Worm (Caenorhabditis elegans) whole organism, mixed stage, embryonic: ENCODE results near the gene hap-1.

Experiments used
- M03D4.4 ChIP-seq: sonication (generic microtip); optimal IDR thresholded peaks from 2 replicates; lab custom pipeline; 2017; ENCODE audit warnings: mild to moderate bottlenecking, missing genetic modification characterization, missing compliant biosample characterization
- bed-3 ChIP-seq: fragments of 200-800 bp; sonication (Bioruptor generic); optimal IDR thresholded peaks from 3 replicates; lab custom pipeline; 2018; ENCODE audit warnings: mild to moderate bottlenecking, missing genetic modification characterization, moderate library complexity, missing compliant biosample characterization
- blmp-1 ChIP-seq: fragments of 150-350 bp; optimal IDR thresholded peaks from 2 replicates; lab custom pipeline; 2014; ENCODE audit warnings: missing biosample characterization, missing genetic modification characterization
- ceh-39 ChIP-seq: fragments of 150-350 bp; optimal IDR thresholded peaks from 2 replicates; lab custom pipeline; 2014; ENCODE audit warnings: missing biosample characterization, missing genetic modification characterization
- ceh-43 ChIP-seq: fragments of 200-800 bp; sonication (Bioruptor generic); optimal IDR thresholded peaks from 2 replicates; lab custom pipeline; 2018; ENCODE audit warnings: mild to moderate bottlenecking, missing genetic modification characterization, moderate library complexity, missing compliant biosample characterization
- ceh-83 ChIP-seq: fragments of 200-800 bp; sonication (Bioruptor generic); optimal IDR thresholded peaks from 2 replicates; lab custom pipeline; 2018; ENCODE audit warnings: mild to moderate bottlenecking, missing genetic modification characterization, missing compliant biosample characterization
- ces-1 ChIP-seq: fragments of 150-350 bp; optimal IDR thresholded peaks from 2 replicates; lab custom pipeline; 2014; ENCODE audit warnings: missing biosample characterization, missing genetic modification reagents, missing genetic modification characterization
- cnd-1 ChIP-seq: fragments of 200-800 bp; sonication (Bioruptor generic); optimal IDR thresholded peaks from 2 replicates; lab custom pipeline; 2018; ENCODE audit warnings: mild to moderate bottlenecking, missing genetic modification characterization, missing compliant biosample characterization
- elt-1 ChIP-seq: sonication (generic microtip); optimal IDR thresholded peaks from 2 replicates; lab custom pipeline; 2017; ENCODE audit warnings: missing genetic modification characterization, mild to moderate bottlenecking, missing compliant biosample characterization, antibody characterized with exemption, moderate library complexity, borderline replicate concordance; ENCODE audit not compliant: insufficient read depth
- elt-3 ChIP-seq: fragments of 150-350 bp; optimal IDR thresholded peaks from 2 replicates; lab custom pipeline; 2014; ENCODE audit warnings: missing biosample characterization, missing genetic modification characterization
- flh-1 ChIP-seq: fragments of 200-800 bp; sonication (Bioruptor generic); optimal IDR thresholded peaks from 2 replicates; lab custom pipeline; 2018; ENCODE audit warnings: mild to moderate bottlenecking, missing genetic modification characterization, moderate library complexity, missing compliant biosample characterization
- ham-2 ChIP-seq: fragments of 200-800 bp; sonication (Bioruptor generic); optimal IDR thresholded peaks from 2 replicates; lab custom pipeline; 2018; ENCODE audit warnings: mild to moderate bottlenecking, missing genetic modification characterization, missing compliant biosample characterization
- hlh-1 ChIP-seq: fragments of 150-350 bp; optimal IDR thresholded peaks from 2 replicates; lab custom pipeline; 2014; ENCODE audit warnings: missing biosample characterization, missing genetic modification reagents, missing genetic modification characterization
- lin-13 ChIP-seq: fragments of 150-350 bp; optimal IDR thresholded peaks from 2 replicates; lab custom pipeline; 2014; ENCODE audit warnings: missing biosample characterization, missing genetic modification characterization
- lin-32 ChIP-seq: fragments of 200-800 bp; sonication (Bioruptor generic); optimal IDR thresholded peaks from 2 replicates; lab custom pipeline; 2018; ENCODE audit warnings: mild to moderate bottlenecking, missing genetic modification characterization, missing compliant biosample characterization
- lsy-2 ChIP-seq: fragments of 150-350 bp; optimal IDR thresholded peaks from 2 replicates; lab custom pipeline; 2014; ENCODE audit warnings: missing biosample characterization, missing genetic modification characterization
- mab-5 ChIP-seq: fragments of 150-350 bp; optimal IDR thresholded peaks from 2 replicates; lab custom pipeline; 2014; ENCODE audit warnings: missing biosample characterization, missing genetic modification characterization
- mep-1 ChIP-seq: fragments of 150-350 bp; optimal IDR thresholded peaks from 2 replicates; lab custom pipeline; 2017; ENCODE audit warnings: missing biosample characterization, missing genetic modification reagents, missing genetic modification characterization, inconsistent platforms
- mls-2 ChIP-seq: sonication (generic microtip); optimal IDR thresholded peaks from 2 replicates; lab custom pipeline; 2016; ENCODE audit warnings: mild to moderate bottlenecking, missing genetic modification characterization, moderate library complexity, missing compliant biosample characterization
- nhr-12 ChIP-seq: fragments of 150-350 bp; optimal IDR thresholded peaks from 2 replicates; lab custom pipeline; 2014; ENCODE audit warnings: missing biosample characterization, missing genetic modification characterization
- nhr-2 ChIP-seq: fragments of 150-350 bp; optimal IDR thresholded peaks from 2 replicates; lab custom pipeline; 2014; ENCODE audit warnings: missing biosample characterization, missing genetic modification characterization
- nhr-28 ChIP-seq: fragments of 150-350 bp; optimal IDR thresholded peaks from 2 replicates; lab custom pipeline; 2014; ENCODE audit warnings: missing biosample characterization, missing genetic modification characterization
- nhr-76 ChIP-seq: sonication (generic microtip); optimal IDR thresholded peaks from 2 replicates; lab custom pipeline; 2017; ENCODE audit warnings: missing biosample characterization, missing genetic modification characterization
- pha-4 ChIP-seq: fragments of 150-350 bp; optimal IDR thresholded peaks from 2 replicates; lab custom pipeline; 2018; ENCODE audit warnings: missing biosample characterization, missing genetic modification reagents, missing genetic modification characterization
- sem-2 ChIP-seq: fragments of 200-800 bp; sonication (Bioruptor generic); optimal IDR thresholded peaks from 2 replicates; lab custom pipeline; 2018; ENCODE audit warnings: mild to moderate bottlenecking, missing genetic modification characterization, missing compliant biosample characterization
- snpc-4 ChIP-seq: fragments of 150-350 bp; optimal IDR thresholded peaks from 2 replicates; lab custom pipeline; 2014; ENCODE audit warnings: missing biosample characterization, missing genetic modification characterization
- sptf-1 ChIP-seq: sonication (generic microtip); optimal IDR thresholded peaks from 2 replicates; lab custom pipeline; 2017; ENCODE audit warnings: mild to moderate bottlenecking, missing genetic modification characterization, moderate library complexity, missing compliant biosample characterization
- tbx-8 ChIP-seq: fragments of 200-800 bp; sonication (Bioruptor generic); optimal IDR thresholded peaks from 2 replicates; lab custom pipeline; 2018; ENCODE audit warnings: mild to moderate bottlenecking, missing genetic modification characterization, moderate library complexity, missing compliant biosample characterization
- unc-120 ChIP-seq: sonication (generic microtip); optimal IDR thresholded peaks from 2 replicates; lab custom pipeline; 2017; ENCODE audit warnings: missing genetic modification characterization, missing compliant biosample characterization; ENCODE audit not compliant: poor library complexity, severe bottlenecking
- unc-39 ChIP-seq: fragments of 150-350 bp; optimal IDR thresholded peaks from 2 replicates; lab custom pipeline; 2014; ENCODE audit warnings: missing biosample characterization, missing genetic modification characterization
- unc-62 ChIP-seq: fragments of 150-350 bp; optimal IDR thresholded peaks from 2 replicates; lab custom pipeline; 2014; ENCODE audit warnings: missing biosample characterization, missing genetic modification reagents, missing genetic modification characterization
- zip-8 ChIP-seq: fragments of 150-350 bp; optimal IDR thresholded peaks from 2 replicates; lab custom pipeline; 2014; ENCODE audit warnings: missing biosample characterization, missing genetic modification characterization
- ztf-11 ChIP-seq: fragments of 150-350 bp; optimal IDR thresholded peaks from 2 replicates; lab custom pipeline; 2014; ENCODE audit warnings: missing biosample characterization, missing genetic modification characterization

hap-1 gene

ce11 chrIII:5230415-5230814 lies 33.3 kb upstream of the hap-1 start, which contains the start of gene prmt-5:
TSS of gene prmt-5 (plus strand) at chrIII:5230555.
- TF ChIP-seq flh-1 (GFP tag; lab: Kevin White, UChicago) (no peak), lin-32 (no peak), bed-3 (GFP tag; lab: Kevin White, UChicago) (no peak), elt-1 (tag; lab: Kevin White, UChicago) (no peak), nhr-76 (no peak), ceh-43 (GFP tag; lab: Kevin White, UChicago) (no peak), mep-1 (no peak), nhr-28 (no peak), pha-4 (no peak), blmp-1 (tag; lab: Kevin White, UChicago) (no peak), nhr-12 (tag; lab: Kevin White, UChicago) (no peak), unc-62 (no peak), lin-13 (tag; lab: Kevin White, UChicago) (no peak), elt-3 (tag; lab: Kevin White, UChicago) (no peak), zip-8 (tag; lab: Kevin White, UChicago) (no peak), ceh-83 (GFP tag; lab: Kevin White, UChicago) (no peak), lsy-2 (tag; lab: Kevin White, UChicago) (no peak), sem-2 (GFP tag; lab: Kevin White, UChicago) (no peak), ces-1 (GFP tag; lab: Kevin White, UChicago) (no peak)

ce11 chrIII:5233140-5233539 lies 30.6 kb upstream of the hap-1 start:
- peak; percentile 35 for TF ChIP-seq pha-4
- TF ChIP-seq ceh-83 (GFP tag; lab: Kevin White, UChicago), result no peak

DNA sequence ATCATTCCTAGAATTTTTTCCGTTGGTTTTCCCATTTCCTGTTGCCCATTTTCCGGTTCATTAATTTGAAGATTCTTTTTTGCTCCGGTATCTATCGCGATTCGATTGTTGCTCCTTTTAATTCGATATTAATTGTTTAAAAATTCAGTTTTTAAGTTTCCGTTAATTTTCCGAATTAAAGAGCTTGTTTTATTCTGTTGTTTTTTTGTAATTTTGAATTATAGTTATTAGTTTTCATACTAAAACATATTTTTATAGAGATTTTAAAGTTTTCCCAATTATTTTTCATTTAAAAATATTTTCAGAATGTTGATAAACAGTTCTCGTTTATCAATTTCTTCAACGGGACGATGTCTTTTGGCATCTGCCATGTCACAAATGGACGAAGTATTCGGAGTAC lies 29.4 kb upstream of the hap-1 start, which contains the start of gene mrps-26:
mrps-26 (plus strand) TSS at position 301 of the 400 bp plus-strand sequence.
- no peak for TF ChIP-seq lin-32
- TF ChIP-seq zip-8 (tag; lab: Kevin White, UChicago), result no peak
- no peak for TF ChIP-seq M03D4.4
- TF ChIP-seq mep-1, result no peak
- TF ChIP-seq flh-1 (GFP tag; lab: Kevin White, UChicago), result no peak
- TF ChIP-seq ces-1 (GFP tag; lab: Kevin White, UChicago), result no peak
- no peak for TF ChIP-seq ceh-43 (GFP tag; lab: Kevin White, UChicago)
- no peak for TF ChIP-seq blmp-1 (tag; lab: Kevin White, UChicago)
- TF ChIP-seq nhr-2 (tag; lab: Kevin White, UChicago), result no peak
- TF ChIP-seq nhr-12 (tag; lab: Kevin White, UChicago), result no peak
- TF ChIP-seq nhr-76, result no peak
- no peak for TF ChIP-seq ceh-83 (GFP tag; lab: Kevin White, UChicago)
- TF ChIP-seq pha-4, result no peak
- no peak for TF ChIP-seq elt-1 (tag; lab: Kevin White, UChicago)

ce11 chrIII:5236104-5236503 lies 27.6 kb upstream of the hap-1 start, which contains the start of gene prx-10:
TSS of gene prx-10 (plus strand) at chrIII:5236404.
- TF ChIP-seq nhr-2 (tag; lab: Kevin White, UChicago) (no peak), mls-2 (tag; lab: Kevin White, UChicago) (no peak), nhr-12 (tag; lab: Kevin White, UChicago) (no peak), ces-1 (GFP tag; lab: Kevin White, UChicago) (no peak), elt-1 (tag; lab: Kevin White, UChicago) (no peak), unc-62 (no peak), cnd-1 (tag; lab: Kevin White, UChicago) (no peak), unc-39 (no peak), zip-8 (tag; lab: Kevin White, UChicago) (no peak), hlh-1 (tag; lab: Kevin White, UChicago) (no peak), ceh-39 (tag; lab: Kevin White, UChicago) (no peak)
- TF ChIP-seq, all 35 proteins: peak for 0

- TF ChIP-seq ceh-43 (GFP tag; lab: Kevin White, UChicago) (no peak), unc-62 (no peak), elt-1 (tag; lab: Kevin White, UChicago) (no peak), lin-13 (tag; lab: Kevin White, UChicago) (no peak), mab-5 (no peak), sptf-1 (tag; lab: Kevin White, UChicago) (no peak), tbx-8 (GFP tag; lab: Kevin White, UChicago) (no peak), nhr-12 (tag; lab: Kevin White, UChicago) (no peak), ham-2 (GFP tag; lab: Kevin White, UChicago) (no peak), nhr-76 (no peak), ztf-11 (tag; lab: Kevin White, UChicago) (no peak), ceh-83 (GFP tag; lab: Kevin White, UChicago) (no peak), lsy-2 (tag; lab: Kevin White, UChicago) (no peak), snpc-4 (no peak), unc-120 (tag; lab: Kevin White, UChicago) (no peak), nhr-2 (tag; lab: Kevin White, UChicago) (no peak), mls-2 (tag; lab: Kevin White, UChicago) (no peak)
Observed at ce11 chrIII:5241854-5242253, 21.9 kb upstream of the hap-1 start.
